Fruit fly (Drosophila melanogaster) whole organism, prepupa: Measurements from ENCODE around the gene CG12672.

Source experiments
- Blimp-1 ChIP-seq: fragments of 200-800 bp; sonication (Bioruptor generic); optimal IDR thresholded peaks from 3 replicates; lab custom pipeline; 2017; ENCODE audit warnings: missing biosample characterization, missing genetic modification characterization, mild to moderate bottlenecking, moderate library complexity, missing genetic modification reagents
- CG11902 ChIP-seq: fragments of 200-800 bp; sonication (Bioruptor generic); optimal IDR thresholded peaks from 3 replicates; lab custom pipeline; 2016; ENCODE audit warnings: missing biosample characterization, missing genetic modification characterization
- CG15336 ChIP-seq: fragments of 200-800 bp; sonication (Bioruptor generic); IDR thresholded peaks from 2 replicates; pipeline ENCODE4 v1.3.6; 2022; ENCODE audit warnings: missing biosample characterization, missing genetic modification characterization
- CG32006 ChIP-seq: fragments of 200-800 bp; sonication (Bioruptor generic); optimal IDR thresholded peaks from 3 replicates; lab custom pipeline; 2017; ENCODE audit warnings: missing biosample characterization, mild to moderate bottlenecking, missing genetic modification characterization
- CG34406 ChIP-seq: fragments of 200-800 bp; sonication (Bioruptor generic); optimal IDR thresholded peaks from 3 replicates; lab custom pipeline; 2016; ENCODE audit warnings: missing biosample characterization, missing genetic modification characterization
- CG4318 ChIP-seq: fragments of 200-800 bp; sonication (Bioruptor generic); optimal IDR thresholded peaks from 3 replicates; lab custom pipeline; 2017; ENCODE audit warnings: missing biosample characterization, mild to moderate bottlenecking, missing genetic modification characterization
- CG6808 ChIP-seq: fragments of 200-800 bp; sonication (Bioruptor generic); optimal IDR thresholded peaks from 3 replicates; lab custom pipeline; 2017; ENCODE audit warnings: missing biosample characterization, missing genetic modification characterization, mild to moderate bottlenecking, moderate library complexity, missing genetic modification reagents
- Gug ChIP-seq: fragments of 200-800 bp; sonication (Bioruptor generic); IDR thresholded peaks from 2 replicates; pipeline ENCODE4 v1.3.6; 2022; ENCODE audit warnings: missing biosample characterization, missing genetic modification characterization
- Hr38 ChIP-seq: sonication (Bioruptor generic); optimal IDR thresholded peaks from 2 replicates; lab custom pipeline; 2016; ENCODE audit warnings: missing biosample characterization, missing genetic modification characterization
- Lpt ChIP-seq: fragments of 200-800 bp; sonication (Bioruptor generic); optimal IDR thresholded peaks from 3 replicates; lab custom pipeline; 2016; ENCODE audit warnings: missing biosample characterization, missing genetic modification characterization
- Met ChIP-seq: fragments of 200-800 bp; sonication (Bioruptor generic); optimal IDR thresholded peaks from 3 replicates; lab custom pipeline; 2016; ENCODE audit warnings: missing biosample characterization, missing genetic modification characterization
- Smox ChIP-seq: fragments of 200-800 bp; sonication (Bioruptor generic); optimal IDR thresholded peaks from 3 replicates; lab custom pipeline; 2016; ENCODE audit warnings: missing biosample characterization, missing genetic modification characterization
- pdm3 ChIP-seq: fragments of 200-800 bp; sonication (Bioruptor generic); optimal IDR thresholded peaks from 3 replicates; lab custom pipeline; 2016; ENCODE audit warnings: missing biosample characterization, missing genetic modification characterization

- TF ChIP-seq Lpt (GFP tag; lab: Kevin White, UChicago), result no peak
- no peak for TF ChIP-seq CG4318 (GFP tag; lab: Kevin White, UChicago)
- TF ChIP-seq CG6808 (GFP tag; lab: Kevin White, UChicago), result no peak
- no peak for TF ChIP-seq Smox (GFP tag; lab: Kevin White, UChicago)
- no peak for TF ChIP-seq pdm3 (GFP tag; lab: Kevin White, UChicago)
- no peak for TF ChIP-seq CG32006 (GFP tag; lab: Kevin White, UChicago)
- no peak for TF ChIP-seq Met (GFP tag; lab: Kevin White, UChicago)
- no peak for TF ChIP-seq CG11902 (GFP tag; lab: Kevin White, UChicago)
- no peak for TF ChIP-seq Hr38 (GFP tag; lab: Kevin White, UChicago)
- no peak for TF ChIP-seq CG34406 (GFP tag; lab: Kevin White, UChicago)
- no peak for TF ChIP-seq Gug (GFP tag; lab: Robert Waterston, UW)
- no peak for TF ChIP-seq Blimp-1 (GFP tag; lab: Kevin White, UChicago)
- TF ChIP-seq CG15336 (GFP tag; lab: Robert Waterston, UW), result peak; percentile 26; the same call in 1 of the 2 replicates
Observed at dm6 chrX:18023615-18024163, 16.3 kb upstream of the CG12672 start, which contains the start of gene CG6867.
